Worm (Caenorhabditis elegans): Measurements from ENCODE around the gene ccch-3.

Gene ccch-3

DNA sequence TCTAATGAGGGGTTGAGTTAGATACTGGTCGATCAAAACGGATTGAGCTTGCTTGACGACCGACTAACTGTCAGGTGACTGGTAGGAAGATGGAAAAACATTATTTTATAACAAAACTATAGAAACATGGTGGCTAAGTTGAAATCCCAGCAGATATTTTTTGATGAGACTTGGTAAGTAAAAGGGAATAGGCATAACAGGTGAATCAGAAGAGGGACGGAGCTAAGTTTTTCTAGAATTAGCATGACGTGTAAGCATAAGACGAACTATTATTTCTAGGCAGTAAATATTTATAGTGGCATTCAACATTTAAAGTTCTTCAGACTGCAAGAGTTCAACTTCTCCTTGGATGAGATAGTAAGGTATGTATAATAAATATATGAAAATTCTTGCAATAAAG lies 15.0 kb downstream of the ccch-3 start, which contains the start of gene F56H9.8:
Gene F56H9.8 (plus strand): TSS at position 301 of the 400 bp plus-strand sequence.
- TF ChIP-seq rpc-1 (optimal IDR thresholded peaks at IDR 0.05): no peak
- TF ChIP-seq rpc-1 (tag; optimal IDR thresholded peaks at IDR 0.05): no peak
- no peak for TF ChIP-seq efl-1 (GFP tag; optimal IDR thresholded peaks at IDR 0.05)
- no peak for TF ChIP-seq fkh-3 (tag; optimal IDR thresholded peaks at IDR 0.05)
- TF ChIP-seq F10E7.11 (tag; optimal IDR thresholded peaks at IDR 0.05): no peak
- TF ChIP-seq nhr-80 (tag; optimal IDR thresholded peaks at IDR 0.05): no peak
- no peak for TF ChIP-seq nhr-179 (tag; optimal IDR thresholded peaks at IDR 0.05)
- TF ChIP-seq lsl-1 (GFP tag; optimal IDR thresholded peaks at IDR 0.05): no peak
- TF ChIP-seq mxl-1 (tag; optimal IDR thresholded peaks at IDR 0.05): no peak
- no peak for TF ChIP-seq lag-1 (GFP tag; IDR thresholded peaks at IDR 0.05)
- TF ChIP-seq bed-1 (GFP tag; IDR thresholded peaks at IDR 0.05): no peak
- no peak for TF ChIP-seq ztf-3 (GFP tag; optimal IDR thresholded peaks at IDR 0.05)
- no peak for TF ChIP-seq attf-6 (GFP tag; IDR thresholded peaks at IDR 0.05)
- TF ChIP-seq F37B4.10 (GFP tag; IDR thresholded peaks at IDR 0.05): no peak
- no peak for TF ChIP-seq ztf-22 (GFP tag; optimal IDR thresholded peaks at IDR 0.05)
- no peak for TF ChIP-seq tlf-1 (GFP tag; optimal IDR thresholded peaks at IDR 0.05)
- no peak for TF ChIP-seq madf-6 (GFP tag; IDR thresholded peaks at IDR 0.05)
- TF ChIP-seq F49E8.2 (tag; optimal IDR thresholded peaks at IDR 0.05; ENCODE audit: insufficient read depth): no peak

DNA sequence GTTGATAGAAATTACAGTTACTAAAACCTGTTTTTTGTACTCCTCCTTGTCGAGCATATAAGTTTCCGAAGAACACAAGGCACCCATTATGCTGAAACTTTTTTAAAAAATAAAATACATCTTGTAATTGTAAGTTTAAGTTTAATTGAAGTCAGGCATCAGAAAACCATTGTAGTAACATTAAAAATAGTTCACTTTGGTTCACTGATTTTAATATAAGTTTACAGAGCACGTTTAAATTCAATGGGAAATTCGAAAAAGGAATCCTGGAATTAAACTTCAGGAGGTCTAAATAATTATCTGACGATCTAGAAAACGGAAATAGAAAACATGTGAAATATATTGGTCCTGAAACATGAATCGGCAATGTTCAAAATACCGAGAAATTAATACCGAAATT lies 19.1 kb downstream of the ccch-3 start, which contains the start of gene gpa-8:
Gene gpa-8 (minus strand): TSS at position 101 of the 400 bp plus-strand sequence.
- TF ChIP-seq F52B5.7 (tag; optimal IDR thresholded peaks at IDR 0.05) (no peak), fkh-3 (tag; optimal IDR thresholded peaks at IDR 0.05) (no peak), let-607 (tag; optimal IDR thresholded peaks at IDR 0.05) (no peak), snpc-4 (GFP tag; optimal IDR thresholded peaks at IDR 0.05) (no peak), snpc-4 (tag; optimal IDR thresholded peaks at IDR 0.05) (no peak), lin-40 (tag; optimal IDR thresholded peaks at IDR 0.05) (no peak), ceh-58 (GFP tag; IDR thresholded peaks at IDR 0.05) (no peak), C17E4.6 (GFP tag; IDR thresholded peaks at IDR 0.05) (no peak), ceh-100 (GFP tag; IDR thresholded peaks at IDR 0.05) (no peak), hmg-1.2 (GFP tag; IDR thresholded peaks at IDR 0.05) (no peak), lsy-27 (tag; optimal IDR thresholded peaks at IDR 0.05; ENCODE audit: borderline replicate concordance, insufficient read depth) (no peak), aptf-3 (GFP tag; IDR thresholded peaks at IDR 0.05) (no peak)

DNA sequence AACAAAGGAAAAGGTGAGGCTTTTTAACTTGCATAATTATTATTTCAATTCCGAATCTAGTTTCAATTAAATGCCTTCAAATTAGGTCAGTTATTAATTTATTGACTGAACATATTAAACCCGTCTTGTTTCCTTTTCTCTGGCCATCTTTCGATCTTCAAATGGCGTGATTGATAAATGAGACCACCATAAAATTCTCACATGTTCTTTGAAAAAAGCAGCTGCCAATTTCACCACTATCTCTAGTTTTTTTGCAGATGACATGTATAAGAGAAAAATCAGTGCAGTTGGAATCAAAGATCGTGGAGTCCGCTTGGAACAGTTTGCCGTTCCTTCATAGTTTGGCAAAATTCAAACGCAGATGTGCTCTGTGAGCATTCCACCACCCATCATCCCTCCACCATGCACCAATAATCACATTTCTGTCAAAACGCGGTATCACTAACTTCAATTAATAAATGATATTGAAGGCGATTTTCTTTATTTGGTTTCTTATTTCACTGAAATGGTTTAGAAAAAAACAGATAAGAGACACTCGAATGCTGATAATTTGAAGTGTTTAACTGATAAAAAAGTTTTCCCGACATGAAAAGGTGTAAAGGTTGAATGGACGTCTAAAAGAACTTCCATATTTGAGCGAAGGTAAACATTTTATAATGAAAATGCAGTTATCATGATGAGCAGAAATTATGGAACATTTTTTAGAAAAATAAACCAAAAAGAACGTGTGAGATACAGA lies 21.6 kb downstream of the ccch-3 start:
- TF ChIP-seq nfya-2 (GFP tag; IDR thresholded peaks at IDR 0.05) (no peak), nfyb-1 (GFP tag; IDR thresholded peaks at IDR 0.05) (no peak), ztf-28 (GFP tag; IDR thresholded peaks at IDR 0.05) (no peak), ztf-22 (GFP tag; optimal IDR thresholded peaks at IDR 0.05) (peak; percentile 31), atf-7 (tag; optimal IDR thresholded peaks at IDR 0.05) (peak; percentile 0), ZK185.1 (tag; optimal IDR thresholded peaks at IDR 0.05; ENCODE audit: poor library complexity, severe bottlenecking) (peak; percentile 16), nhr-80 (tag; optimal IDR thresholded peaks at IDR 0.05) (peak; percentile 70), rcor-1 (GFP tag; IDR thresholded peaks at IDR 0.05) (peak; percentile 14; the same call in 1 of the 2 replicates), ets-4 (GFP tag; optimal IDR thresholded peaks at IDR 0.05) (no peak), bed-1 (GFP tag; IDR thresholded peaks at IDR 0.05) (no peak)
